Worm (Caenorhabditis elegans): ENCODE data around the gene srh-74.

- TF ChIP-seq nhr-11 (tag; optimal IDR thresholded peaks at IDR 0.05), result no peak
- no peak for TF ChIP-seq hlh-30 (tag; optimal IDR thresholded peaks at IDR 0.05; ENCODE audit: insufficient read depth)
- no peak for TF ChIP-seq pqm-1 (tag; optimal IDR thresholded peaks at IDR 0.05)
- TF ChIP-seq ama-1 (optimal IDR thresholded peaks at IDR 0.05), result no peak
- no peak for TF ChIP-seq tbx-2 (tag; optimal IDR thresholded peaks at IDR 0.05)
- no peak for TF ChIP-seq ceh-30 (tag; optimal IDR thresholded peaks at IDR 0.05)
- no peak for TF ChIP-seq ttx-3 (tag; optimal IDR thresholded peaks at IDR 0.05)
These were observed 8.5 kb upstream of the srh-74 start, which contains the start of gene srh-75 for ce11 chrV:11057043-11057442.

Data from whole organism, late embryonic.